Fruit fly (Drosophila melanogaster) whole organism, embryonic: ENCODE measurements around the gene CG5382.

ENCODE experiments used
- ATbp ChIP-seq: fragments of 200-800 bp; sonication (Bioruptor generic); optimal IDR thresholded peaks from 2 replicates; lab custom pipeline; 2017; ENCODE audit warnings: missing biosample characterization, mild to moderate bottlenecking, missing genetic modification characterization, missing genetic modification reagents
- Abd-B ChIP-seq: fragments of 200-800 bp; sonication (Bioruptor generic); optimal IDR thresholded peaks from 2 replicates; lab custom pipeline; 2018; ENCODE audit warnings: missing biosample characterization, mild to moderate bottlenecking, missing genetic modification characterization, moderate library complexity
- Atf3 ChIP-seq: fragments of 200-800 bp; sonication (Bioruptor generic); optimal IDR thresholded peaks from 3 replicates; lab custom pipeline; 2016; ENCODE audit warnings: missing biosample characterization, missing genetic modification characterization
- CG10543 ChIP-seq: fragments of 200-800 bp; sonication (Bioruptor generic); optimal IDR thresholded peaks from 3 replicates; lab custom pipeline; 2017; ENCODE audit warnings: missing biosample characterization, mild to moderate bottlenecking, missing genetic modification characterization, moderate library complexity
- CG10565 ChIP-seq: fragments of 200-800 bp; sonication (Bioruptor generic); optimal IDR thresholded peaks from 3 replicates; lab custom pipeline; 2016; ENCODE audit warnings: missing biosample characterization, mild to moderate bottlenecking, missing genetic modification characterization
- CG11085 ChIP-seq: fragments of 200-800 bp; sonication (Bioruptor generic); IDR thresholded peaks from 2 replicates; pipeline ENCODE4 v1.3.6; 2022; ENCODE audit warnings: missing biosample characterization, missing genetic modification characterization
- CG11560 ChIP-seq: fragments of 200-800 bp; sonication (Bioruptor generic); IDR thresholded peaks from 3 replicates; pipeline ENCODE4 v1.3.6; 2022; ENCODE audit warnings: missing biosample characterization, missing genetic modification characterization
- CG14710 ChIP-seq: fragments of 200-800 bp; sonication (Bioruptor generic); optimal IDR thresholded peaks from 3 replicates; lab custom pipeline; 2019; ENCODE audit warnings: missing biosample characterization, mild to moderate bottlenecking, missing genetic modification characterization, moderate library complexity
- CG1529 ChIP-seq: fragments of 200-800 bp; sonication (Bioruptor generic); optimal IDR thresholded peaks from 3 replicates; lab custom pipeline; 2018; ENCODE audit warnings: missing biosample characterization, missing genetic modification characterization
- CG17186 ChIP-seq: fragments of 200-800 bp; sonication (Bioruptor generic); optimal IDR thresholded peaks from 3 replicates; lab custom pipeline; 2017; ENCODE audit warnings: missing biosample characterization, missing genetic modification reagents, missing genetic modification characterization
- CG17612 ChIP-seq: fragments of 200-800 bp; sonication (Bioruptor generic); IDR thresholded peaks from 2 replicates; pipeline ENCODE4 v1.3.6; 2022; ENCODE audit warnings: missing biosample characterization, missing genetic modification characterization
- CG2875 ChIP-seq: fragments of 200-800 bp; sonication (Bioruptor generic); optimal IDR thresholded peaks from 2 replicates; lab custom pipeline; 2017; ENCODE audit warnings: missing biosample characterization, mild to moderate bottlenecking, missing genetic modification characterization, missing genetic modification reagents
- CG30020 ChIP-seq: fragments of 200-800 bp; optimal IDR thresholded peaks from 2 replicates; lab custom pipeline; 2019; ENCODE audit warnings: missing biosample characterization, mild to moderate bottlenecking, missing genetic modification characterization, moderate library complexity
- CG31224 ChIP-seq: fragments of 200-800 bp; sonication (Bioruptor generic); IDR thresholded peaks from 2 replicates; pipeline ENCODE4 v1.3.6; 2022; ENCODE audit warnings: missing biosample characterization, missing genetic modification characterization
- CG3407 ChIP-seq: fragments of 200-800 bp; sonication (Bioruptor generic); optimal IDR thresholded peaks from 2 replicates; lab custom pipeline; 2018; ENCODE audit warnings: missing biosample characterization, mild to moderate bottlenecking, missing genetic modification characterization
- CG3838 ChIP-seq: fragments of 200-800 bp; sonication (Bioruptor generic); optimal IDR thresholded peaks from 3 replicates; lab custom pipeline; 2016; ENCODE audit warnings: missing biosample characterization, missing genetic modification characterization
- CG4730 ChIP-seq: fragments of 200-800 bp; sonication (Bioruptor generic); IDR thresholded peaks from 2 replicates; pipeline ENCODE4 v1.3.6; 2022; ENCODE audit warnings: missing biosample characterization, missing genetic modification characterization
- CG8388 ChIP-seq: fragments of 200-800 bp; sonication (Bioruptor generic); optimal IDR thresholded peaks from 2 replicates; lab custom pipeline; 2019; ENCODE audit warnings: missing biosample characterization, mild to moderate bottlenecking, missing genetic modification characterization, moderate library complexity
- CG8478 ChIP-seq: fragments of >200 bp; optimal IDR thresholded peaks from 2 replicates; lab custom pipeline; 2018
- CG8765 ChIP-seq: fragments of 200-800 bp; sonication (Bioruptor generic); IDR thresholded peaks from 2 replicates; pipeline ENCODE4 v1.3.6; 2022; ENCODE audit warnings: missing biosample characterization, missing genetic modification characterization
- CG9817 ChIP-seq: fragments of 200-800 bp; sonication (Bioruptor generic); optimal IDR thresholded peaks from 2 replicates; lab custom pipeline; 2018; ENCODE audit warnings: missing biosample characterization, mild to moderate bottlenecking, missing genetic modification characterization, moderate library complexity
- Ets65A ChIP-seq: fragments of 200-800 bp; sonication (Bioruptor generic); peaks from one replicate; lab custom pipeline; 2016; ENCODE audit warnings: missing biosample characterization, missing genetic modification characterization
- Gsc ChIP-seq: fragments of 200-800 bp; sonication (Bioruptor generic); IDR thresholded peaks from 2 replicates; pipeline ENCODE4 v1.3.6; 2022; ENCODE audit warnings: missing biosample characterization, missing genetic modification characterization
- Hand ChIP-seq: fragments of 200-800 bp; sonication (Bioruptor generic); optimal IDR thresholded peaks from 2 replicates; lab custom pipeline; 2017; ENCODE audit warnings: mild to moderate bottlenecking, missing biosample characterization, missing genetic modification reagents, missing genetic modification characterization
- Nf-YC ChIP-seq: fragments of 200-800 bp; optimal IDR thresholded peaks from 3 replicates; lab custom pipeline; 2019; ENCODE audit warnings: missing biosample characterization, mild to moderate bottlenecking, missing genetic modification characterization, moderate library complexity
- Ptx1 ChIP-seq: fragments of 200-800 bp; sonication (Bioruptor generic); IDR thresholded peaks from 2 replicates; pipeline ENCODE4 v1.3.6; 2022; ENCODE audit warnings: missing biosample characterization, missing genetic modification characterization
- Scr ChIP-seq: fragments of 200-800 bp; sonication (Bioruptor generic); IDR thresholded peaks from 2 replicates; pipeline ENCODE4 v1.3.6; 2022; ENCODE audit warnings: missing biosample characterization, missing genetic modification characterization; ENCODE audit not compliant: partially characterized antibody
- Sry-δ ChIP-seq: fragments of 200-800 bp; sonication (Bioruptor generic); optimal IDR thresholded peaks from 2 replicates; lab custom pipeline; 2016; ENCODE audit warnings: missing biosample characterization, missing genetic modification characterization
- TFAM ChIP-seq: fragments of 200-800 bp; sonication (Bioruptor generic); optimal IDR thresholded peaks from 2 replicates; lab custom pipeline; 2017; ENCODE audit warnings: missing biosample characterization, missing genetic modification characterization, inconsistent platforms
- ase ChIP-seq: fragments of 200-800 bp; sonication (Bioruptor generic); IDR thresholded peaks from 3 replicates; pipeline ENCODE4 v1.3.6; 2022; ENCODE audit warnings: missing biosample characterization, missing genetic modification characterization
- ash1 ChIP-seq: fragments of 200-800 bp; sonication (Bioruptor generic); optimal IDR thresholded peaks from 2 replicates; lab custom pipeline; 2018; ENCODE audit warnings: missing biosample characterization, mild to moderate bottlenecking, missing genetic modification characterization
- az2 ChIP-seq: fragments of 200-800 bp; sonication (Bioruptor generic); optimal IDR thresholded peaks from 3 replicates; lab custom pipeline; 2016; ENCODE audit warnings: missing biosample characterization, missing genetic modification characterization
- cas ChIP-seq: fragments of 200-800 bp; sonication (Bioruptor generic); IDR thresholded peaks from 2 replicates; pipeline ENCODE4 v1.3.6; 2022; ENCODE audit warnings: missing biosample characterization, missing genetic modification characterization
- ci ChIP-seq: fragments of 200-800 bp; sonication (Bioruptor generic); IDR thresholded peaks from 3 replicates; pipeline ENCODE4 v1.3.6; 2022; ENCODE audit warnings: missing biosample characterization, missing genetic modification characterization
- crol ChIP-seq: fragments of 200-800 bp; sonication (Bioruptor generic); IDR thresholded peaks from 2 replicates; pipeline ENCODE4 v1.3.6; 2022; ENCODE audit warnings: missing biosample characterization, missing genetic modification characterization
- fru ChIP-seq: fragments of >200 bp; optimal IDR thresholded peaks from 2 replicates; lab custom pipeline; 2017
- gro ChIP-seq: fragments of 200-800 bp; sonication (Bioruptor generic); optimal IDR thresholded peaks from 2 replicates; lab custom pipeline; 2016; ENCODE audit warnings: missing biosample characterization, missing genetic modification characterization
- her ChIP-seq: fragments of 200-800 bp; sonication (Bioruptor generic); optimal IDR thresholded peaks from 2 replicates; lab custom pipeline; 2016; ENCODE audit warnings: missing biosample characterization, missing genetic modification characterization
- jing ChIP-seq: fragments of 200-800 bp; sonication (Bioruptor generic); optimal IDR thresholded peaks from 2 replicates; lab custom pipeline; 2018; ENCODE audit warnings: missing biosample characterization, mild to moderate bottlenecking, missing genetic modification characterization
- lilli ChIP-seq: fragments of 200-800 bp; sonication (Bioruptor generic); optimal IDR thresholded peaks from 3 replicates; lab custom pipeline; 2016; ENCODE audit warnings: missing biosample characterization, missing genetic modification characterization
- lmd ChIP-seq: fragments of 200-800 bp; sonication (Bioruptor generic); IDR thresholded peaks from 2 replicates; pipeline ENCODE4 v1.3.6; 2022; ENCODE audit warnings: missing biosample characterization, missing genetic modification characterization
- lov ChIP-seq, 2 experiments: fragments of 200-800 bp in 1 of 2; fragments of >200 bp in 1 of 2; sonication (Bioruptor generic) in 1 of 2; IDR thresholded peaks in 1 of 2; optimal IDR thresholded peaks in 1 of 2; 2 replicates in 1 of 2; 3 replicates in 1 of 2; pipeline versions ENCODE4 v1.3.6 to Lab custom; 2017 to 2022; ENCODE audit warnings: missing biosample characterization in 1 of 2, missing genetic modification characterization in 1 of 2
- pb ChIP-seq: fragments of 200-800 bp; sonication (Bioruptor generic); optimal IDR thresholded peaks from 3 replicates; lab custom pipeline; 2016; ENCODE audit warnings: missing biosample characterization, missing genetic modification characterization
- scrt ChIP-seq: fragments of 200-800 bp; sonication (Bioruptor generic); optimal IDR thresholded peaks from 2 replicates; lab custom pipeline; 2018; ENCODE audit warnings: missing biosample characterization, mild to moderate bottlenecking, missing genetic modification characterization, moderate library complexity
- shn ChIP-seq: fragments of 200-800 bp; sonication (Bioruptor generic); optimal IDR thresholded peaks from 3 replicates; lab custom pipeline; 2016; ENCODE audit warnings: missing biosample characterization, missing genetic modification characterization
- slou ChIP-seq: fragments of 200-800 bp; sonication (Bioruptor generic); optimal IDR thresholded peaks from 3 replicates; lab custom pipeline; 2016; ENCODE audit warnings: missing biosample characterization, missing genetic modification characterization
- stc ChIP-seq: fragments of 200-800 bp; sonication (Bioruptor generic); IDR thresholded peaks from 2 replicates; pipeline ENCODE4 v1.3.6; 2022; ENCODE audit warnings: missing biosample characterization, missing genetic modification characterization
- trem ChIP-seq: fragments of 200-800 bp; optimal IDR thresholded peaks from 3 replicates; lab custom pipeline; 2019; ENCODE audit warnings: missing biosample characterization, mild to moderate bottlenecking, missing genetic modification characterization, moderate library complexity
- ttk ChIP-seq: fragments of 200-800 bp; sonication (Bioruptor generic); IDR thresholded peaks from 2 replicates; pipeline ENCODE4 v2.1.2; 2022; ENCODE audit warnings: missing biosample characterization, missing genetic modification characterization
- tup ChIP-seq: fragments of 200-800 bp; sonication (Bioruptor generic); optimal IDR thresholded peaks from 2 replicates; lab custom pipeline; 2016; ENCODE audit warnings: missing biosample characterization, mild to moderate bottlenecking, missing genetic modification characterization, moderate library complexity

The CG5382 gene

dm6 chr3R:22356464-22357410 lies 9.0 kb downstream of the CG5382 start, which contains the start of gene Sar1 (continued):
- TF ChIP-seq stc (GFP tag; lab: Robert Waterston, UW) (no peak), CG17612 (GFP tag; lab: Robert Waterston, UW) (no peak), CG30020 (tag; lab: Kevin White, UChicago) (peak; percentile 13), fru (lab: Kevin White, UChicago) (no peak), ci (peak; percentile 40; the same call in 1 of the 3 replicates), cas (GFP tag; lab: Robert Waterston, UW) (no peak), CG8478 (lab: Kevin White, UChicago) (peak; percentile 29), CG1529 (GFP tag; lab: Kevin White, UChicago) (no peak), Abd-B (GFP tag; lab: Kevin White, UChicago) (peak; percentile 42), CG8765 (GFP tag; lab: Robert Waterston, UW) (peak; percentile 33; the same call in 1 of the 2 replicates), lilli (GFP tag; lab: Kevin White, UChicago) (peak; percentile 42), CG31224 (GFP tag; lab: Robert Waterston, UW) (no peak), Sry-δ (GFP tag; lab: Kevin White, UChicago) (peak; percentile 92), tup (GFP tag; lab: Kevin White, UChicago) (no peak), gro (peak; percentile 81), CG3838 (GFP tag; lab: Kevin White, UChicago) (no peak), Nf-YC (tag; lab: Kevin White, UChicago) (no peak), ATbp (GFP tag; lab: Kevin White, UChicago) (no peak), slou (GFP tag; lab: Kevin White, UChicago) (no peak), ttk (GFP tag; lab: Robert Waterston, UW) (no peak), CG11560 (tag; lab: Robert Waterston, UW) (peak; percentile 89), trem (tag; lab: Kevin White, UChicago) (peak; percentile 89), Scr (GFP tag; lab: Robert Waterston, UW) (peak; percentile 90), scrt (GFP tag; lab: Kevin White, UChicago) (no peak), CG4730 (GFP tag; lab: Robert Waterston, UW) (no peak), ase (no peak), CG2875 (GFP tag; lab: Kevin White, UChicago) (no peak), lov (optimal IDR thresholded peaks at IDR 0.05; lab: Kevin White, UChicago) (no peak), lov (GFP tag; IDR thresholded peaks at IDR 0.05; lab: Robert Waterston, UW) (no peak), CG10543 (GFP tag; lab: Kevin White, UChicago) (peak; percentile 48), Ptx1 (GFP tag; lab: Robert Waterston, UW) (no peak), Hand (GFP tag; lab: Kevin White, UChicago) (no peak), CG14710 (tag; lab: Kevin White, UChicago) (peak; percentile 84), CG8388 (GFP tag; lab: Kevin White, UChicago) (no peak), CG11085 (GFP tag; lab: Robert Waterston, UW) (no peak), CG17186 (peak; percentile 64), jing (GFP tag; lab: Kevin White, UChicago) (no peak), CG10565 (no peak), CG3407 (GFP tag; lab: Kevin White, UChicago) (no peak), Gsc (GFP tag; lab: Robert Waterston, UW) (no peak), CG9817 (peak; percentile 28), ash1 (no peak), TFAM (GFP tag; lab: Kevin White, UChicago) (no peak), az2 (GFP tag; lab: Kevin White, UChicago) (no peak), crol (GFP tag; lab: Robert Waterston, UW) (0 out of 2 replicates have a peak, but pooled peaks have one; percentile 9), pb (GFP tag; lab: Kevin White, UChicago) (no peak), shn (peak; percentile 41), Ets65A (GFP tag; lab: Kevin White, UChicago) (peak; percentile 95), lmd (no peak), Atf3 (GFP tag; lab: Kevin White, UChicago) (no peak), her (no peak)
